Worm (Caenorhabditis elegans): Measurements from ENCODE around the gene T21B4.15.

- TF ChIP-seq T22C8.4 (GFP tag; IDR thresholded peaks at IDR 0.05) (no peak), cog-1 (tag; optimal IDR thresholded peaks at IDR 0.05) (no peak), ztf-23 (GFP tag; IDR thresholded peaks at IDR 0.05) (no peak), flt-1 (GFP tag; IDR thresholded peaks at IDR 0.05) (no peak), med-1 (GFP tag; optimal IDR thresholded peaks at IDR 0.05; ENCODE audit: insufficient read depth) (no peak)
These were observed 35.5 kb downstream of the T21B4.15 start, which contains the start of gene srx-118 for ce11 chrII:12525526-12525925.
